Worm (Caenorhabditis elegans): Measurements from ENCODE around the gene elb-1.

DNA sequence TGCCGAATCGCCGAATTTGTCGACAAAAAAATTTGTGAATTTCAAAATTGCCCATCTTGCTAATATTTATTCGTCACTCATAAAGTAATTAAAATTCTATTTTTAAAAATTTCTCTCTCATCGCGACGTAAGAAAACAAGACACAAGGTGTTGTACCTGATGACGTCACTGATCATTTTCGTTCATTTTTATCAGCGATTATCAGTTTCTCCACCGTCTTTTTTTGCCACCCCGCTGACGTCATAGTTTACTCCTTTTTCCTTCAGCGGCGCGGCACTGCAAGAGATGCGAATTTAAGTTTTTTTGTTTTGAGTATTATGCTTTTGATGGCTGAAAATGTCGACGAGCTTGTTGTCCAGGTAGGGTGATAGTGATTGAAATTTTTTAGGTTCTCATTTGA lies 34.5 kb downstream of the elb-1 start:
- TF ChIP-seq pha-4 (GFP tag; IDR thresholded peaks at IDR 0.05) (no peak), pha-4 (tag; optimal IDR thresholded peaks at IDR 0.05) (no peak), ztf-7 (tag; optimal IDR thresholded peaks at IDR 0.05) (no peak), snpc-4 (tag; optimal IDR thresholded peaks at IDR 0.05) (no peak), skn-1 (tag; optimal IDR thresholded peaks at IDR 0.05) (no peak), F44E2.7 (GFP tag; IDR thresholded peaks at IDR 0.05) (no peak)

Measured in whole organism, L4 larva.